Worm (Caenorhabditis elegans) whole organism, L2 larva: ENCODE results near the gene Y62E10A.23.
"Not testable (repeated sequence)": the region's sequence is repeated elsewhere in the genome, so short reads cannot be mapped to it uniquely, and the experiment has no call there.

Experiments used
- C34F6.9 ChIP-seq: fragments of 150-350 bp; optimal IDR thresholded peaks from 2 replicates; lab custom pipeline; 2014; ENCODE audit warnings: missing biosample characterization, missing genetic modification characterization
- ceh-82 ChIP-seq: fragments of 150-350 bp; optimal IDR thresholded peaks from 2 replicates; lab custom pipeline; 2014; ENCODE audit warnings: missing biosample characterization, missing genetic modification characterization
- crh-2 ChIP-seq: sonication (generic microtip); optimal IDR thresholded peaks from 2 replicates; lab custom pipeline; 2017; ENCODE audit warnings: missing biosample characterization, missing genetic modification characterization
- elt-1 ChIP-seq: fragments of 150-350 bp; optimal IDR thresholded peaks from 2 replicates; lab custom pipeline; 2014; ENCODE audit warnings: missing biosample characterization, missing genetic modification characterization
- lin-11 ChIP-seq: fragments of 150-350 bp; sonication (generic microtip); optimal IDR thresholded peaks from 2 replicates; lab custom pipeline; 2014; ENCODE audit warnings: missing biosample characterization, missing genetic modification characterization, inconsistent platforms, mixed read lengths
- lin-13 ChIP-seq: fragments of 150-350 bp; optimal IDR thresholded peaks from 2 replicates; lab custom pipeline; 2014; ENCODE audit warnings: missing biosample characterization, missing genetic modification reagents, missing genetic modification characterization
- lsy-2 ChIP-seq, 2 experiments: fragments of 150-350 bp in 1 of 2; sonication (generic microtip) in 1 of 2; optimal IDR thresholded peaks; 2 replicates each; lab custom pipeline; 2014 to 2017; ENCODE audit warnings: missing biosample characterization in 2 of 2, missing genetic modification characterization in 2 of 2
- nhr-10 ChIP-seq: sonication (generic microtip); optimal IDR thresholded peaks from 2 replicates; lab custom pipeline; 2017; ENCODE audit warnings: missing biosample characterization, missing genetic modification characterization
- nhr-23 ChIP-seq: fragments of 150-350 bp; optimal IDR thresholded peaks from 2 replicates; lab custom pipeline; 2014; ENCODE audit warnings: missing biosample characterization, missing genetic modification reagents, missing genetic modification characterization
- snpc-4 ChIP-seq: fragments of 150-350 bp; optimal IDR thresholded peaks from 2 replicates; lab custom pipeline; 2014; ENCODE audit warnings: missing biosample characterization, missing genetic modification characterization
- unc-55 ChIP-seq: fragments of 150-350 bp; sonication (generic microtip); optimal IDR thresholded peaks from 3 replicates; lab custom pipeline; 2014; ENCODE audit warnings: missing biosample characterization, missing genetic modification reagents, missing genetic modification characterization
- ztf-1 ChIP-seq: fragments of 200-800 bp; sonication (Bioruptor generic); conservative IDR thresholded peaks from 2 replicates; pipeline ENCODE4 v1.3.6; 2022; ENCODE audit warnings: missing genetic modification characterization, missing compliant biosample characterization

Y62E10A.23 gene

ce11 chrIV:13429240-13429639 is 43.1 kb downstream of the Y62E10A.23 start, which contains the start of gene K09B11.4:
Gene K09B11.4, plus strand, starts transcription at chrIV:13429540.
- TF ChIP-seq ceh-82 (tag; lab: Kevin White, UChicago) (no peak), nhr-10 (tag; lab: Kevin White, UChicago) (no peak), lin-11 (tag; lab: Kevin White, UChicago) (no peak), C34F6.9 (no peak), ztf-1 (GFP tag; lab: Robert Waterston, UW) (no peak), lsy-2 (tag; optimal IDR thresholded peaks at IDR 0.05; lab: Kevin White, UChicago) (no peak), elt-1 (tag; lab: Kevin White, UChicago) (no peak)

- TF ChIP-seq lin-13 (GFP tag; lab: Kevin White, UChicago) (peak; percentile 39), snpc-4 (tag; lab: Kevin White, UChicago) (peak; percentile 84), unc-55 (GFP tag; lab: Kevin White, UChicago) (peak; percentile 28)
These were observed 44.0 kb downstream of the Y62E10A.23 start for ce11 chrIV:13430137-13430536.

- not testable (repeated sequence) for TF ChIP-seq lin-11, crh-2, nhr-23 (tag; lab: Kevin White, UChicago)
These were observed 47.8 kb downstream of the Y62E10A.23 start, which contains the start of gene K09B11.5 for ce11 chrIV:13433904-13434303. Gene K09B11.5, minus strand, starts transcription at chrIV:13434004.
